5 fruit fly cellular contexts compared by ENCODE assay signal in genomic region chr2L:14599058-14599789, dm6.
TF ChIP-seq lines count a peak whose summit lies in the region.

No protein-coding gene starts in this region.

- no peak for TF ChIP-seq CTCF in whole organism, embryonic (GFP tag; optimal IDR thresholded peaks at IDR 0.05; lab: Kevin White, UChicago)

TF ChIP-seq in whole organism, adult, 20 proteins besides CTCF, POLR2A, EP300 and RAD21:
- peak; percentile 85 for TF ChIP-seq kay (GFP tag; lab: Kevin White, UChicago; ENCODE audit: borderline replicate concordance)
- no peak for TF ChIP-seq tj (GFP tag; optimal IDR thresholded peaks at IDR 0.05; lab: Kevin White, UChicago)
- TF ChIP-seq toe (GFP tag; optimal IDR thresholded peaks at IDR 0.05; lab: Kevin White, UChicago), result no peak
- TF ChIP-seq CG11617 (GFP tag; optimal IDR thresholded peaks at IDR 0.05; lab: Kevin White, UChicago), result no peak
- TF ChIP-seq CG5204 (GFP tag; optimal IDR thresholded peaks at IDR 0.05; lab: Kevin White, UChicago), result no peak
- TF ChIP-seq pad (GFP tag; optimal IDR thresholded peaks at IDR 0.05; lab: Kevin White, UChicago), result no peak
- TF ChIP-seq bab1 (GFP tag; optimal IDR thresholded peaks at IDR 0.05; lab: Kevin White, UChicago), result peak; percentile 22
- TF ChIP-seq CG7101 (tag; optimal IDR thresholded peaks at IDR 0.05; lab: Kevin White, UChicago), result no peak
- TF ChIP-seq CG14711 (tag; optimal IDR thresholded peaks at IDR 0.05; lab: Kevin White, UChicago), result no peak
- TF ChIP-seq CG12768 (GFP tag; optimal IDR thresholded peaks at IDR 0.05; lab: Kevin White, UChicago), result no peak
- no peak for TF ChIP-seq cnc (optimal IDR thresholded peaks at IDR 0.05; lab: Kevin White, UChicago)
- TF ChIP-seq Crg-1 (GFP tag; optimal IDR thresholded peaks at IDR 0.05; lab: Kevin White, UChicago), result peak; percentile 32
- TF ChIP-seq ovo (GFP tag; optimal IDR thresholded peaks at IDR 0.05; lab: Kevin White, UChicago), result no peak
- TF ChIP-seq cic (GFP tag; optimal IDR thresholded peaks at IDR 0.05; lab: Kevin White, UChicago), result no peak

TF ChIP-seq in whole organism, embryonic, 481 proteins besides CTCF, POLR2A, EP300 and RAD21 (continues in another document):
- TF ChIP-seq HmgZ (tag; optimal IDR thresholded peaks at IDR 0.05; lab: Kevin White, UChicago) (peak; percentile 35), CG3847 (GFP tag; IDR thresholded peaks at IDR 0.05; lab: Robert Waterston, UW) (no peak), stc (GFP tag; IDR thresholded peaks at IDR 0.05; lab: Robert Waterston, UW) (peak; percentile 36; the same call in 1 of the 2 replicates), CG12769 (tag; optimal IDR thresholded peaks at IDR 0.05; lab: Kevin White, UChicago) (peak; percentile 63), al (GFP tag; IDR thresholded peaks at IDR 0.05; lab: Robert Waterston, UW) (no peak), YL-1 (GFP tag; optimal IDR thresholded peaks at IDR 0.05; lab: Kevin White, UChicago) (no peak), CG11504 (tag; optimal IDR thresholded peaks at IDR 0.05; lab: Kevin White, UChicago) (peak; percentile 3), ftz-f1 (GFP tag; optimal IDR thresholded peaks at IDR 0.05; lab: Kevin White, UChicago) (peak; percentile 96), CG42726 (GFP tag; IDR thresholded peaks at IDR 0.05; lab: Robert Waterston, UW; ENCODE audit: partially characterized antibody) (peak; percentile 82), grn (GFP tag; optimal IDR thresholded peaks at IDR 0.05; lab: Kevin White, UChicago) (peak; percentile 84), Dbx (GFP tag; IDR thresholded peaks at IDR 0.05; lab: Robert Waterston, UW) (0 out of 3 replicates have a peak, but pooled peaks have one; percentile 27), esg (GFP tag; conservative IDR thresholded peaks at IDR 0.05; lab: Robert Waterston, UW) (no peak), CG12071 (GFP tag; optimal IDR thresholded peaks at IDR 0.05; lab: Kevin White, UChicago) (no peak), gem (tag; optimal IDR thresholded peaks at IDR 0.05; lab: Kevin White, UChicago) (no peak), CG17829 (tag; optimal IDR thresholded peaks at IDR 0.05; lab: Kevin White, UChicago) (no peak), CG17328 (GFP tag; IDR thresholded peaks at IDR 0.05; lab: Robert Waterston, UW) (no peak), sqz (GFP tag; optimal IDR thresholded peaks at IDR 0.05; lab: Kevin White, UChicago) (peak; percentile 15), CG2129 (GFP tag; IDR thresholded peaks at IDR 0.05; lab: Robert Waterston, UW; ENCODE audit: partially characterized antibody) (peak; percentile 21; the same call in 1 of the 2 replicates), CG7963 (GFP tag; IDR thresholded peaks at IDR 0.05; lab: Robert Waterston, UW; ENCODE audit: partially characterized antibody) (peak; percentile 66)

TF ChIP-seq in whole organism, prepupa, 60 proteins besides CTCF, POLR2A, EP300 and RAD21 (continues in another document):
- TF ChIP-seq eg (GFP tag; IDR thresholded peaks at IDR 0.05; lab: Robert Waterston, UW), result peak; percentile 46; the same call in 1 of the 3 replicates
- no peak for TF ChIP-seq CG11294 (GFP tag; IDR thresholded peaks at IDR 0.05; lab: Robert Waterston, UW)
- no peak for TF ChIP-seq CG9139 (GFP tag; optimal IDR thresholded peaks at IDR 0.05; lab: Kevin White, UChicago)
- no peak for TF ChIP-seq Hr38 (GFP tag; optimal IDR thresholded peaks at IDR 0.05; lab: Kevin White, UChicago)
- peak; percentile 73 for TF ChIP-seq svp (GFP tag; lab: Kevin White, UChicago)
- TF ChIP-seq CG6854 (GFP tag; optimal IDR thresholded peaks at IDR 0.05; lab: Kevin White, UChicago), result no peak
- no peak for TF ChIP-seq OdsH (GFP tag; optimal IDR thresholded peaks at IDR 0.05; lab: Kevin White, UChicago)
- peak; percentile 20 for TF ChIP-seq vri (GFP tag; optimal IDR thresholded peaks at IDR 0.05; lab: Kevin White, UChicago)
- TF ChIP-seq CG11762 (GFP tag; optimal IDR thresholded peaks at IDR 0.05; lab: Kevin White, UChicago; ENCODE audit: insufficient read depth), result no peak
- TF ChIP-seq topi (GFP tag; optimal IDR thresholded peaks at IDR 0.05; lab: Kevin White, UChicago), result no peak
- peak; percentile 26 for TF ChIP-seq CG16779 (tag; optimal IDR thresholded peaks at IDR 0.05; lab: Kevin White, UChicago)
- no peak for TF ChIP-seq CG6276 (GFP tag; optimal IDR thresholded peaks at IDR 0.05; lab: Kevin White, UChicago)
- no peak for TF ChIP-seq CG3919 (GFP tag; optimal IDR thresholded peaks at IDR 0.05; lab: Kevin White, UChicago)
- TF ChIP-seq CG3032 (tag; optimal IDR thresholded peaks at IDR 0.05; lab: Kevin White, UChicago), result no peak
- TF ChIP-seq Lpt (GFP tag; optimal IDR thresholded peaks at IDR 0.05; lab: Kevin White, UChicago), result no peak
- TF ChIP-seq Eip93F (GFP tag; optimal IDR thresholded peaks at IDR 0.05; lab: Kevin White, UChicago), result no peak
- no peak for TF ChIP-seq net (GFP tag; optimal IDR thresholded peaks at IDR 0.05; lab: Kevin White, UChicago)
- no peak for TF ChIP-seq Hr39 (GFP tag; optimal IDR thresholded peaks at IDR 0.05; lab: Kevin White, UChicago)
- TF ChIP-seq salr (GFP tag; optimal IDR thresholded peaks at IDR 0.05; lab: Kevin White, UChicago), result no peak
- TF ChIP-seq Sox102F (GFP tag; optimal IDR thresholded peaks at IDR 0.05; lab: Kevin White, UChicago), result no peak
- TF ChIP-seq CG8632 (GFP tag; optimal IDR thresholded peaks at IDR 0.05; lab: Kevin White, UChicago), result no peak
- no peak for TF ChIP-seq Sox14 (GFP tag; optimal IDR thresholded peaks at IDR 0.05; lab: Kevin White, UChicago)

TF ChIP-seq in whole organism, pupa, 21 proteins besides CTCF, POLR2A, EP300 and RAD21:
- TF ChIP-seq CG14655 (GFP tag; optimal IDR thresholded peaks at IDR 0.05; lab: Kevin White, UChicago), result no peak
- TF ChIP-seq fd96Ca (GFP tag; IDR thresholded peaks at IDR 0.05; lab: Robert Waterston, UW), result no peak
- TF ChIP-seq CG32121 (GFP tag; IDR thresholded peaks at IDR 0.05; lab: Robert Waterston, UW), result peak; percentile 27; the same call in 1 of the 2 replicates
- TF ChIP-seq EcR (GFP tag; optimal IDR thresholded peaks at IDR 0.05; lab: Kevin White, UChicago), result peak; percentile 19
- TF ChIP-seq CG8301 (tag; optimal IDR thresholded peaks at IDR 0.05; lab: Kevin White, UChicago), result no peak
- TF ChIP-seq D1 (tag; optimal IDR thresholded peaks at IDR 0.05; lab: Kevin White, UChicago), result no peak

TF ChIP-seq in whole organism, wandering third instar larva, 38 proteins besides CTCF, POLR2A, EP300 and RAD21:
- TF ChIP-seq Myc (optimal IDR thresholded peaks at IDR 0.05; lab: Kevin White, UChicago) (no peak), woc (GFP tag; optimal IDR thresholded peaks at IDR 0.05; lab: Kevin White, UChicago) (no peak), Dif (GFP tag; optimal IDR thresholded peaks at IDR 0.05; lab: Kevin White, UChicago; ENCODE audit: partially characterized antibody) (peak; percentile 46), Jra (GFP tag; optimal IDR thresholded peaks at IDR 0.05; lab: Kevin White, UChicago) (no peak), CrebA (GFP tag; optimal IDR thresholded peaks at IDR 0.05; lab: Kevin White, UChicago; ENCODE audit: borderline replicate concordance) (peak; percentile 38), rgr (GFP tag; optimal IDR thresholded peaks at IDR 0.05; lab: Kevin White, UChicago) (peak; percentile 73), fru (GFP tag; optimal IDR thresholded peaks at IDR 0.05; lab: Kevin White, UChicago) (peak; percentile 81)
